Fruit fly (Drosophila melanogaster) whole organism: ENCODE results near the gene CG9525.

ENCODE experiments used
- Dll ChIP-seq: fragments of >200 bp; optimal IDR thresholded peaks from 2 replicates; lab custom pipeline; 2017
- EcR ChIP-seq, 2 experiments: fragments of >200 bp; optimal IDR thresholded peaks; 2 replicates each; lab custom pipeline; 2017; ENCODE audit warnings: missing biosample characterization in 2 of 2, missing genetic modification characterization in 2 of 2, missing genetic modification reagents in 2 of 2
- psq ChIP-seq: fragments of >200 bp; optimal IDR thresholded peaks from 2 replicates; lab custom pipeline; 2017

- TF ChIP-seq psq = no peak
- no peak for TF ChIP-seq Dll (lab: Kevin White, UChicago)
- TF ChIP-seq EcR (GFP tag; optimal IDR thresholded peaks at IDR 0.05; lab: Kevin White, UChicago) = no peak
These were observed 19.0 kb downstream of the CG9525 start, which contains the start of gene CG9515 for dm6 chr2L:8943110-8943509.
